Worm (Caenorhabditis elegans) whole organism, young adult: ENCODE data around the gene acs-7.

Source experiments
- F37B4.10 ChIP-seq: fragments of 200-800 bp; sonication (Bioruptor generic); IDR thresholded peaks from 2 replicates; pipeline ENCODE4 v1.3.6; 2022; ENCODE audit warnings: missing genetic modification characterization, missing compliant biosample characterization
- T07F8.4 ChIP-seq: sonication (generic microtip); optimal IDR thresholded peaks from 2 replicates; lab custom pipeline; 2016; ENCODE audit warnings: mild to moderate bottlenecking, missing genetic modification characterization, moderate library complexity, missing compliant biosample characterization
- Y56A3A.18 ChIP-seq: fragments of 200-800 bp; sonication (Bioruptor generic); IDR thresholded peaks from 2 replicates; pipeline ENCODE4 v1.3.6; 2022; ENCODE audit warnings: missing genetic modification reagents, missing genetic modification characterization, missing compliant biosample characterization
- akir-1 ChIP-seq: fragments of 200-800 bp; sonication (Bioruptor generic); optimal IDR thresholded peaks from 2 replicates; lab custom pipeline; 2018; ENCODE audit warnings: mild to moderate bottlenecking, missing genetic modification characterization, moderate library complexity, missing compliant biosample characterization
- athp-1 ChIP-seq: sonication (generic microtip); optimal IDR thresholded peaks from 2 replicates; lab custom pipeline; 2017; ENCODE audit warnings: mild to moderate bottlenecking, missing genetic modification characterization, missing compliant biosample characterization
- attf-3 ChIP-seq: fragments of 200-800 bp; sonication (Bioruptor generic); conservative IDR thresholded peaks from 2 replicates; pipeline ENCODE4 v1.3.6; 2022; ENCODE audit warnings: missing genetic modification reagents, missing genetic modification characterization, missing compliant biosample characterization
- attf-6 ChIP-seq: fragments of 200-800 bp; sonication (Bioruptor generic); IDR thresholded peaks from 2 replicates; pipeline ENCODE4 v1.3.6; 2022; ENCODE audit warnings: missing genetic modification reagents, missing genetic modification characterization, missing compliant biosample characterization
- cebp-2 ChIP-seq: fragments of 200-800 bp; sonication (Bioruptor generic); IDR thresholded peaks from 2 replicates; pipeline ENCODE4 v1.3.6; 2022; ENCODE audit warnings: missing genetic modification characterization, missing compliant biosample characterization
- ceh-27 ChIP-seq: fragments of 200-800 bp; sonication (Bioruptor generic); optimal IDR thresholded peaks from 2 replicates; lab custom pipeline; 2018; ENCODE audit warnings: mild to moderate bottlenecking, missing genetic modification characterization, moderate library complexity, missing compliant biosample characterization
- dox-1 ChIP-seq: fragments of 200-800 bp; sonication (Bioruptor generic); IDR thresholded peaks from 2 replicates; pipeline ENCODE4 v1.3.6; 2022; ENCODE audit warnings: missing genetic modification reagents, missing genetic modification characterization, missing compliant biosample characterization
- efl-1 ChIP-seq: fragments of 150-350 bp; optimal IDR thresholded peaks from 2 replicates; lab custom pipeline; 2014; ENCODE audit warnings: missing biosample characterization, missing genetic modification reagents, missing genetic modification characterization
- egrh-3 ChIP-seq: fragments of 200-800 bp; sonication (Bioruptor generic); IDR thresholded peaks from 2 replicates; pipeline ENCODE4 v1.3.6; 2022; ENCODE audit warnings: missing genetic modification reagents, missing genetic modification characterization, missing compliant biosample characterization
- hmg-1.2 ChIP-seq: fragments of 200-800 bp; sonication (Bioruptor generic); IDR thresholded peaks from 2 replicates; pipeline ENCODE4 v1.3.6; 2022; ENCODE audit warnings: missing genetic modification reagents, missing genetic modification characterization, missing compliant biosample characterization
- hsf-1 ChIP-seq: fragments of 200-800 bp; sonication (Bioruptor generic); IDR thresholded peaks from 2 replicates; pipeline ENCODE4 v1.3.6; 2022; ENCODE audit warnings: missing genetic modification reagents, missing genetic modification characterization, missing compliant biosample characterization
- rcor-1 ChIP-seq: fragments of 200-800 bp; sonication (Bioruptor generic); IDR thresholded peaks from 2 replicates; pipeline ENCODE4 v1.3.6; 2022; ENCODE audit warnings: missing genetic modification reagents, missing genetic modification characterization, missing compliant biosample characterization
- repo-1 ChIP-seq: sonication (generic microtip); optimal IDR thresholded peaks from 2 replicates; lab custom pipeline; 2017; ENCODE audit warnings: mild to moderate bottlenecking, missing genetic modification characterization, missing compliant biosample characterization
- sea-2 ChIP-seq: fragments of 200-800 bp; sonication (Bioruptor generic); IDR thresholded peaks from 2 replicates; pipeline ENCODE4 v1.3.6; 2022; ENCODE audit warnings: missing genetic modification characterization, missing compliant biosample characterization
- ztf-3 ChIP-seq: fragments of 200-800 bp; sonication (Bioruptor generic); optimal IDR thresholded peaks from 2 replicates; lab custom pipeline; 2018; ENCODE audit warnings: mild to moderate bottlenecking, missing genetic modification characterization, missing compliant biosample characterization

Gene acs-7

DNA sequence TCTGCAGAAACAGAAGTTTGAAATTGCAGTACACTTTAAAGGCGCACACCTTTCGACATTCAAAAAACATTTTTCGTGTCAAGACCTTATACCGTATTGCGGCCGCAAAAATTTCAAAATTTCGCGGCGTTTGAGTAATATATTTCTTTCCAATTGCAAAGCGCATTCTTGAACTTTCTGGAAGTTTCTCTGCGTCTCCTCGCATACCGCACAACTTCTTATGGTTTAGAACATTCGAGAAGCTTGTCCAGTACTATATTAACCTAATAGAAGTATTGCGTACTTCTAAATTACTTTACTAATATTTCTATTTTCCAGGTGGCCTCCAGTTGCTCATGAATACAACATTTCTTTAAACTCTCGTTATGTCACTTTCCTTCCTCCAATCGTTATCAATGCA is 44.8 kb downstream of the acs-7 start:
- TF ChIP-seq hsf-1 (GFP tag; lab: Robert Waterston, UW) (peak; percentile 73), attf-6 (GFP tag; lab: Robert Waterston, UW) (no peak), egrh-3 (no peak), F37B4.10 (GFP tag; lab: Robert Waterston, UW) (no peak), akir-1 (no peak)

DNA sequence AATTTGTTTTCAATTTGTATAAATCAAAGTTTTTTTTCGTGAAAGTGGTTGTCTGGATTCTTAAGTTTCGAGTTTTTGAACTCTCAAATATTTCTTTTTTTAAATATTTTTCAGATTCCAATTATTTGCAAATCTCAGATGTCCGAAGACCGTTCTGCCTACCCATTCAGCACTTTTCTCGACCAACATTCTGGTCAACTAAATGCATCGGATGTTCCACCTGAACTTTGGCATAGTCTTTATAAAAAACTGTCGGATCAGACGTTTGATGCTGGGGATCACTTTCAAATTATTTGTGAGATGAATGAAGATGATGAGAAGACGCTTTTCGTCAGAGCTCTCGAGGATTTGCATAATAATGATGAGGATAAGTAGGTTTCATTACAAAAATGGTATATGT is 47.0 kb downstream of the acs-7 start, which contains the start of gene ttll-12:
Gene ttll-12 (plus strand): TSS at position 139 of the 400 bp plus-strand sequence.
- TF ChIP-seq Y56A3A.18 (GFP tag; lab: Robert Waterston, UW) (no peak), sea-2 (no peak), efl-1 (GFP tag; lab: Kevin White, UChicago) (no peak), cebp-2 (GFP tag; lab: Robert Waterston, UW) (no peak), attf-3 (no peak), dox-1 (GFP tag; lab: Robert Waterston, UW) (no peak), ztf-3 (GFP tag; lab: Kevin White, UChicago) (no peak), ceh-27 (GFP tag; lab: Kevin White, UChicago) (no peak), athp-1 (tag; lab: Kevin White, UChicago) (no peak), T07F8.4 (tag; lab: Kevin White, UChicago) (no peak), rcor-1 (GFP tag; lab: Robert Waterston, UW) (no peak), hmg-1.2 (GFP tag; lab: Robert Waterston, UW) (no peak), repo-1 (no peak)
